Worm (Caenorhabditis elegans): Measurements from ENCODE around the gene ZK54.3.

ZK54.3 gene

DNA sequence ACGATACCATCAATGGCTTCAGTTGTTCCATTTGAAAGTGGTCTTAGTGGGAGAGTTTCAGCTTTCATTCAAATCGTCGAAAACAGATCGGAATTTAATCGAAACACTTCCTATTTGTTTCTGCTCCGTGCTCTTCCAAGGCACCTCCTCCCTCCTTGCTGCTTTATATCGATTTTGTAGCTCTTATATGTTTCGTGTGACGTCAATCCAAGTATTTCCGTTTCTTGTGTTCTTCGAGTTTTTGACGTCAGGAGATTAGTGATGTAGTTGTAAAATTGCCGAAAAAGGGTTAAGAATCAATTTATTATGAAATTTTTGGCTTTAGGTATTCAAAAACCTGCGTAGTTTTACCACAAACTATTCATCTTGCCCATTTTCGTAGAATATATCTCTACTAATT lies at the start of gene ZK54.3:
TSS of gene ZK54.3 (minus strand) at position 391 of the 400 bp plus-strand sequence.
- TF ChIP-seq K12H6.12 (tag; optimal IDR thresholded peaks at IDR 0.05) (no peak), snpc-1.3 (tag; optimal IDR thresholded peaks at IDR 0.05; ENCODE audit: insufficient read depth) (no peak), cebp-1 (GFP tag; IDR thresholded peaks at IDR 0.05) (no peak), cebp-1 (tag; optimal IDR thresholded peaks at IDR 0.05) (peak; percentile 38), nfya-1 (tag; optimal IDR thresholded peaks at IDR 0.05; ENCODE audit: borderline replicate concordance, insufficient read depth) (no peak), hmg-20 (GFP tag; IDR thresholded peaks at IDR 0.05) (no peak), ets-4 (GFP tag; optimal IDR thresholded peaks at IDR 0.05) (no peak), ceh-58 (GFP tag; IDR thresholded peaks at IDR 0.05) (no peak), ceh-79 (tag; optimal IDR thresholded peaks at IDR 0.05) (no peak), lin-40 (tag; optimal IDR thresholded peaks at IDR 0.05) (peak; percentile 32), unc-62 (GFP tag; optimal IDR thresholded peaks at IDR 0.05) (no peak), attf-3 (GFP tag; conservative IDR thresholded peaks at IDR 0.05) (no peak)

DNA sequence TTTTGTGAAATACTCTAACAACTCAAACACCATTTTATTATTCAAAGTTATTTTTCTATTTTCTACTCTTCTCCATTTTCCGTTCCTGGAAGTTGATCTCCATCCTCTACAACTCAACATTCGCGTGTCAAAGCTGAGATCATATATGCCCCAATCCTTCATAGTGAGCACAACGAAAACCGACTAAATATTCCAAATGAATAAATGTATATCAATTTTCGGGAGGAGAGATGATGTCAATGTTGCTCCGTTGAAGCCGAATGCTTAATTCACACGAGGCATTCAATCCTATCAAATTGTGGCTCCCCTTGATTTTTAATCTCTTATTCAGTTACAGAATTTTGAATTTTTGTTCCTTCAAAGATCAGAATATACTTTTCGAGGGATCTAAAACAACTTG lies 49.7 kb upstream of the ZK54.3 start:
- 0 out of 2 replicates have a peak, but pooled peaks have one; percentile 8 for TF ChIP-seq madf-3 (GFP tag; IDR thresholded peaks at IDR 0.05)
- no peak for TF ChIP-seq madf-10 (tag; optimal IDR thresholded peaks at IDR 0.05)

DNA sequence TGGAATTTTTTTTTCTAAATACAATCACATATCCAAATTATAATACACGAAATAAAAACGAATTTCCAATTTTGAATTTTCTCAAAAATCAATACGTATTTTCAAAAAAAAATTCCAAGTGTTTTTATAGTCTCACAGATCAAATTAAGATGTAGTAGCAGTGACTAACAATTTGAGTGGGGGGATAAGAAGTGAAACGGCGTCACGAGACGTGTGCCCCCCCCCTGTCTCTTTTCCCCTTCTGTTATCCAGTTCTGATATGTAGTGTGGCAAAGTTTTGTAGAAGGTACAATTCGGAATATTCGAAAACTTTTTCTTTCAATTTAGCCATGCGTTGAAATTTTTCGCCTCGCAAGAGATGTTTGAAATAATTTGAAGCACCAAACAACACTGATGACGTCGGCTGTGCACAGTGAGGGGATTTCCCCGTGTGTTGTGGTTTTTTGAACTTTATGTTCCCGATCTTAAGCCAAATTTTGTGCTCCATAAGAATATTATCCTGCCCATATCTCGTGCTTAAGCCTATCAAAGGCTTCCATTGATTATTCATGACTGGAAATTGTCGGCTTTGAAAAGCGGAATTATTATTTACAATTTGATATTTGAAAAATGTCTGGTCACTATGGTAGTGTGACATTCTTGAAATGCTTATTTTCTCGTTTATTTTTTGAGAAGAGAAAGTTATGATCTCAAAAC lies 48.5 kb upstream of the ZK54.3 start:
- no peak for TF ChIP-seq ekl-4 (GFP tag; IDR thresholded peaks at IDR 0.05)
- no peak for TF ChIP-seq madf-3 (GFP tag; IDR thresholded peaks at IDR 0.05)
- TF ChIP-seq ceh-91 (GFP tag; IDR thresholded peaks at IDR 0.05) = no peak
- TF ChIP-seq T26A5.8 (tag; optimal IDR thresholded peaks at IDR 0.05) = no peak
- TF ChIP-seq F49E8.2 (tag; optimal IDR thresholded peaks at IDR 0.05; ENCODE audit: insufficient read depth) = no peak
- TF ChIP-seq lag-1 (GFP tag; IDR thresholded peaks at IDR 0.05) = no peak
- no peak for TF ChIP-seq die-1 (tag; optimal IDR thresholded peaks at IDR 0.05)
- TF ChIP-seq egrh-3 (GFP tag; IDR thresholded peaks at IDR 0.05) = no peak
- TF ChIP-seq attf-5 (GFP tag; optimal IDR thresholded peaks at IDR 0.05) = no peak
- TF ChIP-seq cebp-1 (GFP tag; IDR thresholded peaks at IDR 0.05) = no peak
- no peak for TF ChIP-seq cebp-1 (tag; optimal IDR thresholded peaks at IDR 0.05)

DNA sequence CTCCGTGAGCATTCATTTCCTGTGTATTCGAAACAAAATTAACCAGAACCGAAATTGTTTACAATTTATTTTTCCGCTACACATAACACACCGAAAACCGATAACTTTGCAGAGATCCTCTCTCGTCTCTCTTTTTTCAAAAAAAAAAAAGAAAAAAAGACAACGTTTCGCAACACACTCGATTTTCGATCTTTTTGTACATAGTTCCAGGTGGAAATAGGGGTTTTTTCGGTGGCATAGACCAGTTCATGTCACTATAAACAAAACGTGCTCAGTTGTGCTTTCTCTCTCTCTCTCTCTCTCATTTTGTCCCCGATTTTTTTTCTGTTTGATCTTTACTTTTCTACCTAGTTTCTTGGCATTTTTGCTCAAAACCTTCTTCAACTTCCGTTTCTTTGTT lies 47.6 kb upstream of the ZK54.3 start:
- no peak for TF ChIP-seq B0336.3 (GFP tag; IDR thresholded peaks at IDR 0.05)
- TF ChIP-seq pha-4 (tag; optimal IDR thresholded peaks at IDR 0.05) = peak; percentile 41
- 0 out of 2 replicates have a peak, but pooled peaks have one; percentile 13 for TF ChIP-seq cebp-1 (GFP tag; IDR thresholded peaks at IDR 0.05)
- peak; percentile 74 for TF ChIP-seq cebp-1 (tag; optimal IDR thresholded peaks at IDR 0.05)

DNA sequence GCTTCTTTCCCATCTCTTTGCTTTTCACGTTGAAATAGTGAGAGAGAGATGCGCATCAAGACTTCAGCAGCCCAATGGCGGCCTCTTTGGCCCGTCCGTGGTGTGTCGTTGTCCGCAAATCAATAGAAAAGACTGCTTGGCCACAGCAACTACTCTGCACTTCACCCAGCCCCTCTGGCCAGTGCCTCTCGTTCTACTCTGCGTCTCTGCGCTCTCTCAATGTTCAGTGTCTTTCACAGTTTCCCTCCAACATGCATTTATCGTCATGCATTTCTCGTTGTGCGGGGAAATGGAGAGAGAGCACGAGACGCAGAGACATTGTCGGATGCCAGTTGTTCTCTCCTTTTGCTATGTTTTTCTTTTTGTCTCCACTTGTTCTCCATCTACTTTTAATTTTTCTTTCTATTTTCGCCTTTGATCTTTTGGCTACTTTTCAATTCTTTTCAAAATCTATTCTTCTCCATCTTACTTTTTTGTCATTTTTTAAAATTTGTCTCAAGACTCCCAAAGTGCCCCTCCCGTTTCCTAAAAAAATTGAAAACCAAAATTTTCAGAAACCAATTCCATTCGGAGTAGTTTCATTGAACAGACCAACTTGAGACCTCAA lies 46.8 kb upstream of the ZK54.3 start, which contains the start of gene nhr-1:
TSS of gene nhr-1 (plus strand) at position 557 of the 607 bp plus-strand sequence.
- TF ChIP-seq rpc-1 (optimal IDR thresholded peaks at IDR 0.05) (no peak), rpc-1 (tag; optimal IDR thresholded peaks at IDR 0.05) (no peak), efl-1 (GFP tag; optimal IDR thresholded peaks at IDR 0.05) (no peak), egrh-3 (GFP tag; IDR thresholded peaks at IDR 0.05) (peak; percentile 54), him-1 (tag; optimal IDR thresholded peaks at IDR 0.05) (no peak), ceh-40 (GFP tag; IDR thresholded peaks at IDR 0.05) (no peak), zfh-2 (GFP tag; conservative IDR thresholded peaks at IDR 0.05) (peak; percentile 96), pha-4 (tag; optimal IDR thresholded peaks at IDR 0.05) (peak; percentile 66), mcd-1 (GFP tag; IDR thresholded peaks at IDR 0.05) (no peak; the same call in 1 of the 2 replicates), F57C9.4 (tag; optimal IDR thresholded peaks at IDR 0.05) (no peak), akir-1 (GFP tag; optimal IDR thresholded peaks at IDR 0.05) (no peak), nfya-1 (tag; optimal IDR thresholded peaks at IDR 0.05; ENCODE audit: borderline replicate concordance, insufficient read depth) (no peak), tbp1 (GFP tag; optimal IDR thresholded peaks at IDR 0.05) (peak; percentile 44), snpc-1.3 (tag; optimal IDR thresholded peaks at IDR 0.05; ENCODE audit: insufficient read depth) (no peak), cebp-2 (GFP tag; IDR thresholded peaks at IDR 0.05) (no peak), ekl-4 (GFP tag; IDR thresholded peaks at IDR 0.05) (peak; percentile 18; the same call in 1 of the 2 replicates), F33H1.4 (GFP tag; IDR thresholded peaks at IDR 0.05) (no peak), ztf-18 (tag; optimal IDR thresholded peaks at IDR 0.05) (no peak), F37B4.10 (GFP tag; IDR thresholded peaks at IDR 0.05) (no peak), lin-35 (GFP tag; optimal IDR thresholded peaks at IDR 0.05) (peak in 1 of 3 experiments; percentile 57), mel-28 (tag; optimal IDR thresholded peaks at IDR 0.05; ENCODE audit: borderline replicate concordance) (no peak), attf-5 (GFP tag; optimal IDR thresholded peaks at IDR 0.05) (peak; percentile 78)
